Worm (Caenorhabditis elegans): Measurements from ENCODE around the gene F37A4.6.

ce11 chrIII:6734420-6734819 is 28.8 kb downstream of the F37A4.6 start, which contains the start of gene Y102E9.3:
- no peak for TF ChIP-seq ceh-36 (tag; optimal IDR thresholded peaks at IDR 0.05)
- no peak for TF ChIP-seq B0310.2 (tag; optimal IDR thresholded peaks at IDR 0.05)
- no peak for TF ChIP-seq flt-1 (GFP tag; IDR thresholded peaks at IDR 0.05)
- TF ChIP-seq F13C5.2 (tag; optimal IDR thresholded peaks at IDR 0.05), result no peak
- no peak for TF ChIP-seq ama-1 (optimal IDR thresholded peaks at IDR 0.05)
- TF ChIP-seq tra-4 (tag; optimal IDR thresholded peaks at IDR 0.05), result no peak
- no peak for TF ChIP-seq hnd-1 (tag; optimal IDR thresholded peaks at IDR 0.05)
- no peak for TF ChIP-seq sea-1 (GFP tag; conservative IDR thresholded peaks at IDR 0.05)
- no peak for TF ChIP-seq hmg-4 (GFP tag; optimal IDR thresholded peaks at IDR 0.05)
- no peak for TF ChIP-seq scrt-1 (GFP tag; IDR thresholded peaks at IDR 0.05)
- no peak for TF ChIP-seq hmbx-1 (tag; optimal IDR thresholded peaks at IDR 0.05)
- no peak for TF ChIP-seq pes-1 (GFP tag; IDR thresholded peaks at IDR 0.05)
- TF ChIP-seq ceh-13 (GFP tag; optimal IDR thresholded peaks at IDR 0.05), result no peak
- TF ChIP-seq aly-1 (tag; optimal IDR thresholded peaks at IDR 0.05), result no peak
